Fruit fly (Drosophila melanogaster): ENCODE data around the gene Syt12.

DNA sequence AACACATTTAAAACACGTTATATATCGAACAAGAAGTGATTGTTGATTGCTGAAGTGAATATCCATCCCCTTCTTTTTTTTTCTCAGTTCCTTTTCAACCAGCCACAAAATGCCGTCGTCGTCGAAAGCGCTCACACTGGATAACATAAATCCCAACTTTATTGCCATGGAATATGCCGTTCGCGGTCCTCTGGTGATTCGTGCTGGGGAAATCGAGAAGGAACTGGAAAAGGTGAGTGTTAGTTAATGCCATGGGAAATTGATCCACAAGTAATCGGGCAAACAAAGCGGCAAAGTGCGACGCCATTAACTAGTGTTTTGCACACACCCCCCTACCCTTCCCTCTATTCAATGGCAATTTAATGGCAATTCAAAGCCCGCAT is 15.1 kb downstream of the Syt12 start:
- TF ChIP-seq h (optimal IDR thresholded peaks at IDR 0.05), result no peak
- no peak for TF ChIP-seq insv (optimal IDR thresholded peaks at IDR 0.05)

All from Kc167 (cell line).